Worm (Caenorhabditis elegans) whole organism, L1 larva: Measurements from ENCODE around the gene F58D12.3.

Experiments
- blmp-1 ChIP-seq: fragments of 150-350 bp; optimal IDR thresholded peaks from 2 replicates; lab custom pipeline; 2014; ENCODE audit warnings: missing biosample characterization, missing genetic modification characterization
- irx-1 ChIP-seq: sonication (generic microtip); optimal IDR thresholded peaks from 2 replicates; lab custom pipeline; 2016; ENCODE audit warnings: missing genetic modification characterization, missing compliant biosample characterization
- mdl-1 ChIP-seq, 2 experiments: fragments of 150-350 bp; optimal IDR thresholded peaks; 2 replicates each; lab custom pipeline; 2014 to 2017; ENCODE audit warnings: missing biosample characterization in 2 of 2, missing genetic modification characterization in 2 of 2, inconsistent platforms in 1 of 2
- nhr-77 ChIP-seq: fragments of 150-350 bp; optimal IDR thresholded peaks from 2 replicates; lab custom pipeline; 2014; ENCODE audit warnings: missing biosample characterization, missing genetic modification characterization
- unc-130 ChIP-seq: fragments of 150-350 bp; optimal IDR thresholded peaks from 2 replicates; lab custom pipeline; 2017; ENCODE audit warnings: missing biosample characterization, missing genetic modification characterization, inconsistent platforms

ce11 chrV:14013638-14014037 is 44.0 kb upstream of the F58D12.3 start:
- TF ChIP-seq blmp-1 (tag; lab: Kevin White, UChicago) (no peak), irx-1 (tag; lab: Kevin White, UChicago) (no peak), unc-130 (tag; lab: Kevin White, UChicago) (no peak), mdl-1 (tag; optimal IDR thresholded peaks at IDR 0.05; lab: Kevin White, UChicago) (no peak), nhr-77 (no peak)
